Worm (Caenorhabditis elegans): Measurements from ENCODE around the gene ZK829.9.

Gene ZK829.9

ce11 chrIV:11928388-11928787, 41.9 kb upstream of the ZK829.9 start (continued):
- TF ChIP-seq ceh-82 (tag; optimal IDR thresholded peaks at IDR 0.05) (no peak), ztf-11 (tag; optimal IDR thresholded peaks at IDR 0.05) (no peak), ama-1 (optimal IDR thresholded peaks at IDR 0.05) (no peak), nhr-10 (tag; optimal IDR thresholded peaks at IDR 0.05) (no peak), spr-3 (GFP tag; optimal IDR thresholded peaks at IDR 0.05) (no peak), vab-7 (GFP tag; IDR thresholded peaks at IDR 0.05) (peak; percentile 64; the same call in 1 of the 2 replicates), mdt-29 (GFP tag; IDR thresholded peaks at IDR 0.05) (no peak; the same call in 1 of the 2 replicates), duxl-1 (tag; optimal IDR thresholded peaks at IDR 0.05; ENCODE audit: poor library complexity) (peak; percentile 63), arid-1 (GFP tag; conservative IDR thresholded peaks at IDR 0.05) (peak; percentile 71)

ce11 chrIV:11930572-11930971, 39.8 kb upstream of the ZK829.9 start, which contains the start of gene nhx-9:
nhx-9 (plus strand) TSS chrIV:11930872.
- TF ChIP-seq Y5F2A.4 (GFP tag; optimal IDR thresholded peaks at IDR 0.05), result no peak
- TF ChIP-seq madf-9 (GFP tag; conservative IDR thresholded peaks at IDR 0.05), result no peak
- no peak for TF ChIP-seq zfp-2 (tag; optimal IDR thresholded peaks at IDR 0.05)
- TF ChIP-seq snpc-4 (tag; optimal IDR thresholded peaks at IDR 0.05), result no peak
- TF ChIP-seq Y75B8A.6 (GFP tag; IDR thresholded peaks at IDR 0.05), result no peak
- TF ChIP-seq ctbp-1 (GFP tag; IDR thresholded peaks at IDR 0.05), result no peak
- TF ChIP-seq aha-1 (tag), result no peak
- no peak for TF ChIP-seq T26A8.4 (GFP tag; IDR thresholded peaks at IDR 0.05)
- no peak for TF ChIP-seq snpc-1.2 (GFP tag; IDR thresholded peaks at IDR 0.05)
- TF ChIP-seq nhr-48 (tag; optimal IDR thresholded peaks at IDR 0.05), result no peak
- TF ChIP-seq unc-130 (GFP tag; optimal IDR thresholded peaks at IDR 0.05), result no peak
- TF ChIP-seq hlh-30 (tag; optimal IDR thresholded peaks at IDR 0.05; ENCODE audit: insufficient read depth), result no peak
- TF ChIP-seq nhr-42 (GFP tag; IDR thresholded peaks at IDR 0.05), result no peak
- TF ChIP-seq dmd-8 (GFP tag; IDR thresholded peaks at IDR 0.05), result no peak
- TF ChIP-seq Y48G9A.11 (GFP tag; IDR thresholded peaks at IDR 0.05), result no peak
- no peak for TF ChIP-seq lsy-2 (tag; optimal IDR thresholded peaks at IDR 0.05)
- TF ChIP-seq ztf-7 (tag; optimal IDR thresholded peaks at IDR 0.05), result no peak
- TF ChIP-seq dpl-1 (GFP tag; optimal IDR thresholded peaks at IDR 0.05), result no peak
- no peak for TF ChIP-seq nhr-6 (tag; optimal IDR thresholded peaks at IDR 0.05)
- TF ChIP-seq lin-29 (GFP tag; IDR thresholded peaks at IDR 0.05), result no peak

ce11 chrIV:11937087-11937486, 33.2 kb upstream of the ZK829.9 start, which contains the start of gene slc-5A12:
slc-5A12 (plus strand) TSS chrIV:11937419.
- no peak for TF ChIP-seq daf-12 (tag; optimal IDR thresholded peaks at IDR 0.05)
- TF ChIP-seq ceh-82 (tag; optimal IDR thresholded peaks at IDR 0.05), result no peak
- TF ChIP-seq php-3 (GFP tag; IDR thresholded peaks at IDR 0.05), result no peak
- TF ChIP-seq unc-130 (GFP tag; optimal IDR thresholded peaks at IDR 0.05), result no peak
- no peak for TF ChIP-seq ceh-62 (tag; optimal IDR thresholded peaks at IDR 0.05)
- no peak for TF ChIP-seq T20F7.1 (GFP tag; optimal IDR thresholded peaks at IDR 0.05)
- TF ChIP-seq lin-38 (GFP tag; IDR thresholded peaks at IDR 0.05), result no peak
- no peak for TF ChIP-seq zip-11 (GFP tag; IDR thresholded peaks at IDR 0.05)
- no peak for TF ChIP-seq nhr-28 (tag; optimal IDR thresholded peaks at IDR 0.05)
- TF ChIP-seq arid-1 (GFP tag; conservative IDR thresholded peaks at IDR 0.05), result no peak

- TF ChIP-seq unc-62 (GFP tag; optimal IDR thresholded peaks at IDR 0.05 in 1 of 2) (peak in 1 of 2 experiments; percentile 71), unc-62 (tag; optimal IDR thresholded peaks at IDR 0.05) (no peak), T26A8.4 (GFP tag; IDR thresholded peaks at IDR 0.05) (peak; percentile 38; the same call in 1 of the 2 replicates), mdt-29 (GFP tag; IDR thresholded peaks at IDR 0.05) (peak; percentile 27; the same call in 1 of the 2 replicates), ces-1 (GFP tag; optimal IDR thresholded peaks at IDR 0.05) (no peak), Y48G9A.11 (GFP tag; IDR thresholded peaks at IDR 0.05) (no peak), nhr-10 (tag; optimal IDR thresholded peaks at IDR 0.05) (no peak), hmg-1.1 (GFP tag; IDR thresholded peaks at IDR 0.05) (no peak), dmd-8 (GFP tag; IDR thresholded peaks at IDR 0.05) (no peak), F26F4.8 (GFP tag; conservative IDR thresholded peaks at IDR 0.05) (no peak), snpc-1.2 (GFP tag; IDR thresholded peaks at IDR 0.05) (no peak), nhr-102 (tag; optimal IDR thresholded peaks at IDR 0.05) (no peak), dpl-1 (GFP tag; optimal IDR thresholded peaks at IDR 0.05) (no peak), ceh-82 (tag; optimal IDR thresholded peaks at IDR 0.05) (no peak), Y105C5A.15 (GFP tag; IDR thresholded peaks at IDR 0.05) (no peak), nhr-42 (GFP tag; IDR thresholded peaks at IDR 0.05) (no peak), mes-2 (tag; optimal IDR thresholded peaks at IDR 0.05; ENCODE audit: poor library complexity, severe bottlenecking) (no peak), Y5F2A.4 (GFP tag; optimal IDR thresholded peaks at IDR 0.05) (no peak), nhr-111 (GFP tag; optimal IDR thresholded peaks at IDR 0.05) (no peak), mdl-1 (tag; optimal IDR thresholded peaks at IDR 0.05) (no peak), mxl-2 (GFP tag; conservative IDR thresholded peaks at IDR 0.05) (no peak)
Observed at ce11 chrIV:11938554-11938953, 31.8 kb upstream of the ZK829.9 start.
